Comparison of ENCODE assay signal across 2 worm cellular contexts in genomic region chrII:11556338-11556737, ce11.
TF ChIP-seq lines count a peak whose summit lies in the region.

Gene F54D5.17 (plus strand): TSS chrII:11556638.

TF ChIP-seq in whole organism, L4 larva, 104 proteins besides CTCF, POLR2A, EP300 and RAD21:
- TF ChIP-seq fos-1 (tag; optimal IDR thresholded peaks at IDR 0.05; lab: Kevin White, UChicago) (no peak), set-16 (GFP tag; IDR thresholded peaks at IDR 0.05; lab: Robert Waterston, UW) (peak; percentile 15; the same call in 1 of the 2 replicates)

TF ChIP-seq in whole organism, young adult, 124 proteins besides CTCF, POLR2A, EP300 and RAD21:
- no peak for TF ChIP-seq athp-1 (tag; optimal IDR thresholded peaks at IDR 0.05; lab: Kevin White, UChicago)
- TF ChIP-seq zfh-2 (GFP tag; conservative IDR thresholded peaks at IDR 0.05; lab: Robert Waterston, UW) = 0 out of 2 replicates have a peak, but pooled peaks have one; percentile 13
